Worm (Caenorhabditis elegans) whole organism, dauer: ENCODE data around the gene ptr-3.

Experiments used
- unc-62 ChIP-seq: sonication (generic microtip); optimal IDR thresholded peaks from 2 replicates; lab custom pipeline; 2017; ENCODE audit warnings: missing biosample characterization, missing genetic modification reagents, missing genetic modification characterization

The ptr-3 gene

DNA sequence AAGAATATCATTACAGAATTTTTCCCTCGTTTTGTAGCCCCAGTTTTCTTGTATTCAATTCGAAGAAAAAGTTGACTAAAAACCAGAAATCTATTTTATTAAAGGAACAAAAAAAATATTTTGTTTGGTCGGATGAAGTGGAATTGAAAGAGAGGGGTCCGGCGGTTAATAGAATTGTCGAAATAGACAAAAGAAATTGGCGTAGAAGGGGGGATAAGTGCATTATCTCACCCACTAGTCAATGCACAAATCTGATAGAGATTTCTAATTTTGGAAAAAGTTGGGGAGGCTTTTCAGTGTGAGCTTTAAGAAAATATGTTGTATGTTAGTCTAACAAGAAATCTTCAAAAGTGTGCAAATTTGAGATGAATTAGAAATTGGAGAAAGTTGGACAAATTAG lies 12.9 kb downstream of the ptr-3 start:
- no peak for TF ChIP-seq unc-62

ce11 chrII:349749-350148 lies 17.6 kb downstream of the ptr-3 start:
- no peak for TF ChIP-seq unc-62

DNA sequence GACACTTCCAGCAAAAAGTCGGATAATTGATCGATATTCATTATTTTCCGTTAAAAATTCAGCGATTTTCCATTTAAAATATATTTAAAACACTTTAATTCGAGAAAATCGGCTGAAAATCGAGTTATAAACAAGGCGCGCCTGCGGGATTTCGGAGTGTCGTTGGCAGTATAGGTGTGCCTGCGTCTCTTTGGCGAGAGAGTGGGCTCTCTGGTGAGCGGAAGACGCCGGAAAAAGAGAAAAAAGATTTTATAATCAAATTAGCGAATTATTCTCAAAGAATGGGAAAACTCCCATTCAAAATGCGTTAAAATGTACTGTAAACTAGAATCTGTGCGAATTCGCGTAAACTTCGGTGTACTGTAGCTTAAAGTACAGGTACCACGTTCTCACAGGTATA lies 19.6 kb downstream of the ptr-3 start, which contains the start of gene D1069.3:
D1069.3 (minus strand) TSS at position 158 of the 400 bp plus-strand sequence.
- TF ChIP-seq unc-62, result no peak

ce11 chrII:341282-341681 lies 26.1 kb downstream of the ptr-3 start:
- TF ChIP-seq unc-62, result no peak

ce11 chrII:340714-341113 lies 26.6 kb downstream of the ptr-3 start:
- no peak for TF ChIP-seq unc-62

DNA sequence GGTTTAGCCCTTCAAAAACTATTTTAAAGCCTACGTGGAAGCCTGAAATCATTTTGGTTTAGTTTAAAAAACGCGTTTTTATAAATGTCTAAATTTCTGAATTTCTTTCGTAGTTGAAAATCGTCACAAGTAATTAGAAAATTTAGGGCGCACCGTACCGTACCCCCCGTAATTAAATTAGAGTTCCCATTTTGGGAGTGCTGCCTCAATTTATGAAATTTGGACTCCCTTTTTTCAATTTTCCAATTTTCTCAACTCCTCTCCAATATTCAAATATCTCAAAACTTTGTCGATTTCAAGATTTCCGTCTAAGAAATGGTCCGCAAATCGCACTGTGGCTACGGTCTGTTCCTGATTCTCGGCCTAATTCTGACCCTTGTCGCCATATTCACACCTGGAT lies 27.1 kb downstream of the ptr-3 start, which contains the start of gene clc-31:
clc-31 (plus strand) TSS at position 301 of the 400 bp plus-strand sequence.
- no peak for TF ChIP-seq unc-62

- no peak for TF ChIP-seq unc-62
These were observed 30.0 kb downstream of the ptr-3 start, which contains the start of gene cpn-2 for ce11 chrII:337233-337832. Gene cpn-2 (plus strand): TSS chrII:337782.

ce11 chrII:334828-335227 lies 32.5 kb downstream of the ptr-3 start:
- TF ChIP-seq unc-62, result no peak

DNA sequence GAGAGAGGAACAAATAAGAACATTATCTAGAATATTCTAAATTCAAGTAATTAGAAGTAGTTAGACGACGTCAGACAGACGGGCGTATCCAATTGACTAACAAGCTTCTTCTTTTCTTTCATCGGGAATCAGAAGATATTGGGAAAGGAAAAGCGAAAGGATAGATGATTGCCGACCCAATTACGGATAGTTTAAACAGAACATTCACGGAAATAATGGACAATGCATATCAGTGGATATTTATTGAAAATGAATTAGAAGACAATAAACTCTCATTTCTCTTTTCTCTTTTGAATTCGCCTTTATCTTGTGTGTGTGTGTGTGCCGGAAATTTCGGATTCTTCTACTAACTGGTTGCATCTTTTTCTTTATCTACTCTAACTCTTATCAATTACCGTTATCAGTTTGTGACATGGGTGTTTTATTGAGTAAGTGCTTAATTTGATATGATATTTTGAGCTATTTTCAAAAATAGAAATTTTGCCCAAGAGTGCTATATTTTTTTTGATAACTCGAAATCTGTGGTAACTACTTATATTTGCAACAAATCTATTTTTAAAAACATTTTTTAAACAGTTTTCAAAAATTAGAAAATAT lies 33.4 kb downstream of the ptr-3 start:
- TF ChIP-seq unc-62, result no peak

- no peak for TF ChIP-seq unc-62
These were observed 34.9 kb downstream of the ptr-3 start, which contains the start of gene cbn-1 for ce11 chrII:332419-332818. Gene cbn-1 (minus strand): TSS chrII:332519.

DNA sequence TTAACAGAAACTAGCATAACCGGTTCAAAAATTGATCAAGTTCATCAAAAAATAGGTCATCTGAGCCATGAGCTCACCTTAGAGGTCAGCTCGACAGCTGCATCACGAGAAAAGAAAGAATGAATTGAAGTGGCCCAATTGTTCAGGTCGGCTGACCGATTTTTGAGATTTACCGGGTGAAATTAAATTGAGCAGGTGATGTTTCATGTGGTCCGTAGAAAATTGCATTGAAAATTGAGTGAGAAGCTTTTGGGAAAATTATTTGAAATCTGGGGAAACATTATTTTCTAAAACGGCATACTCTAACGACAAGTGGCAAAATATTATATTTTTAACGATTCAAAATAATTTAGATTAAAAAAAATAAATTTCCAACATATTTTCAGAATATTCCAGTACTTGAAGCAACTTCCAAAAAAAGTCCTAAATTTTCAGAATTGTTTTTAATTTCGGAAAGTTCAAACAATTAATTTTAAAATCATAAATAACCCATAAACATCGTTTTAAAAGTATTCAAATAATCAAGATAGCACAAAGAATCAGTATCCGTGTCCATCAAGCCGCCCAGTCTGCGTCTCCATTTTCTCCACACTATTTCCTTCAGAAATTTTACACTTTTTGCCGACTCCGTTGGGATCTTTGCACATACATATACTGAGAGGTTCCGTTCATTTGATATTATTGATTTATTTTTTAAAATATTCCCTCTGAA lies 41.6 kb downstream of the ptr-3 start, which contains the start of gene sgcb-1:
sgcb-1 (plus strand) TSS at position 662 of the 712 bp plus-strand sequence.
- TF ChIP-seq unc-62, result no peak

DNA sequence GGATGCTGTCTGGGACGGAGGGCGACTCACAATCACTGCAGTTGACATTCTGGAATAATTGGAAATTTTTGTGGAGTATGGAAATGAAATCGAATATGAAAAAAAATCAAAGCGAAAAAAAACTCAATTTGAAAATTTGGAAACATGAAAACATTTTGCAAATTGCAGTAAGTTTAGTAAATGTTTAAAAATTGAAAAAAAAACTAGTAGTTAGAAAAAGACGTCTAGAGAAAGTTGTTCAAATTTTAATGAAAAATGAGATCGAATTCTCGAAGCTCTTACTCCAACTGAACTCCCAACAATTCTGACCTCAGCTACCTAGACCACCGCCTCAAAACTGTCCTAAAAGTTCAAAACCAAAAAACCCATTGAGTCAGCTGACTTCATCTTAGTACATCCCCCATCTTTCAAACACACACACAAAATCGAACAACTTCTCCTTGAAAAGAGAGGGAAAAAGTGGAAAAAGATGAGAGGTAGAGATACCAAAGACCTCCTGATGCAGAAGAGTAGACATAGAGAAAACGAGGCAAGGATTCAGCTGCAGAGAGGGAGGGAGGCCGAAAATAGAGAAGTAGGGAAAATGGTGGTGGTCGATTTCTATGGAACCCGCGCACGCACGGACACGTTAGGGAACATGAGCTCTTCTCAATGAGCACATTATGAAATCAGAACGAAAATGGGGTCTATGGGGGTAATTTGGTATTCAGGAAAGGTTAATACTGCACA lies 44.1 kb downstream of the ptr-3 start, which contains the start of gene K01A2.10:
K01A2.10 (minus strand) TSS at position 51 of the 729 bp plus-strand sequence.
- no peak for TF ChIP-seq unc-62

DNA sequence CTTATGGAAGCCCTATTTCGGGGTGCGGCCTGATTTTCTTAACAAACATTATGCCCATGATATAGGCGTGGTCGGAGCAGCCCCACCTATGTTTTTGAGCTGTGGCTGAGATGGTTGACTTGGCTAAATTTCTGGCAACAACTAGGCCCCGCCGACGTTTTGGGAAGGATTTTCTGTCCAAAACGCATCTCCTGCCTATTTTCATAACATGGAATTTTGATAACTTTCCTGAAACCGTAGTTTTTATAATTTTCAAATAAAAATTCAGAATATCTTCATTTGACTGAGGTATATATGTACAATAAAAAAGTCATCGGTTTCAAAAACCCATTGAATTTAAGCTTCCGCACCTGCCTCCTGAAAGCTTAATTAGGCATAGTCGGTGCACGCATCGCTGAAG lies 46.2 kb downstream of the ptr-3 start:
- TF ChIP-seq unc-62, result no peak

DNA sequence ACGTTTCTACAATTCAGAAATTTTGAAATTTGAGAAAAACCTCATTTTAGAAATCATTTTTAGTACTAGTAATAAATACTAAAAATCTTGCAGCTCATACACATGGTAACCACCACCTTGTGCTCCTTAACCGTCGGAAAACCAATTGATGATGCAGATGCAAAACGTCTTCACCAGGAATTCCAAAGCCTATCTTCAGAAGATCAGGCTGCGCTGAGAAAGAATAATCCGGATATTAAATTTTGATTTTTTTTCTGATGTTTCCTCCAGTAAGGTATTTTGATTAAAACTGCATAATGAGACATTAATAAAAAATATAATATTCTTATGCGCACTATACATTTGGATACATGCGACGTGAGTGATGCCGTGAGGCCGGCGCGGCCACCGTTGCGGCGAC lies 46.6 kb downstream of the ptr-3 start:
- no peak for TF ChIP-seq unc-62

- TF ChIP-seq unc-62, result no peak
These were observed 47.9 kb downstream of the ptr-3 start, which contains the start of gene far-7 for ce11 chrII:319459-319858. Gene far-7 (plus strand): TSS chrII:319789.

ce11 chrII:313540-313939 lies 53.8 kb downstream of the ptr-3 start:
- TF ChIP-seq unc-62, result no peak
